Worm (Caenorhabditis elegans) whole organism, L1 larva: ENCODE results near the gene gldi-10.

Experiments used
- blmp-1 ChIP-seq: fragments of 150-350 bp; optimal IDR thresholded peaks from 2 replicates; lab custom pipeline; 2014; ENCODE audit warnings: missing biosample characterization, missing genetic modification characterization
- efl-1 ChIP-seq, 4 experiments: fragments of 150-350 bp; optimal IDR thresholded peaks in 3 of 4; peaks in 1 of 4; 1 replicate in 1 of 4; 2 replicates in 3 of 4; lab custom pipeline; 2014; ENCODE audit warnings: missing biosample characterization in 2 of 4, missing genetic modification characterization in 2 of 4, missing genetic modification reagents in 2 of 4
- fkh-10 ChIP-seq: sonication (generic microtip); optimal IDR thresholded peaks from 2 replicates; lab custom pipeline; 2017; ENCODE audit warnings: missing biosample characterization, missing genetic modification reagents, missing genetic modification characterization
- lin-39 ChIP-seq: fragments of 150-350 bp; optimal IDR thresholded peaks from 2 replicates; lab custom pipeline; 2014; ENCODE audit warnings: missing biosample characterization, missing genetic modification reagents, missing genetic modification characterization
- ztf-11 ChIP-seq, 2 experiments: sonication (generic microtip); optimal IDR thresholded peaks; 2 replicates each; lab custom pipeline; 2016 to 2017; ENCODE audit warnings: missing genetic modification characterization in 2 of 2, missing biosample characterization in 1 of 2, missing compliant biosample characterization in 1 of 2

ce11 chrIV:9118348-9118747, 19.3 kb downstream of the gldi-10 start:
- TF ChIP-seq blmp-1 (tag; lab: Kevin White, UChicago) (no peak), efl-1 (optimal IDR thresholded peaks at IDR 0.05; lab: Kevin White, UChicago) (no peak), efl-1 (GFP tag; optimal IDR thresholded peaks at IDR 0.05 in 1 of 2; lab: Kevin White, UChicago) (peak in 1 of 2 experiments; percentile 42), ztf-11 (tag; optimal IDR thresholded peaks at IDR 0.05; lab: Kevin White, UChicago) (no peak), fkh-10 (GFP tag; lab: Kevin White, UChicago) (no peak), lin-39 (tag; lab: Kevin White, UChicago) (no peak)
